Fruit fly (Drosophila melanogaster) whole organism, wandering third instar larva: Measurements from ENCODE around the gene CG12682.

ENCODE experiments used
- Jra ChIP-seq: sonication (Bioruptor generic); optimal IDR thresholded peaks from 2 replicates; lab custom pipeline; 2016; ENCODE audit warnings: missing biosample characterization, missing genetic modification characterization
- sage ChIP-seq: fragments of 200-800 bp; sonication (Bioruptor generic); optimal IDR thresholded peaks from 2 replicates; lab custom pipeline; 2016; ENCODE audit warnings: missing biosample characterization, mild to moderate bottlenecking, missing genetic modification characterization

- TF ChIP-seq Jra (GFP tag; lab: Kevin White, UChicago): no peak
- TF ChIP-seq sage (GFP tag; lab: Kevin White, UChicago): no peak
Observed at dm6 chrX:4782689-4783088, 43.1 kb upstream of the CG12682 start, which contains the start of gene CG15471.
